Fruit fly (Drosophila melanogaster): ENCODE results near the gene CG3631.
A peak's percentile ranks its signal among the peaks of the same experiment; 100 is the strongest.

CG3631 gene

dm6 chr3R:14875274-14875964, 3.8 kb upstream of the CG3631 start, which contains the start of gene btsz (continued):
- TF ChIP-seq gem (tag; optimal IDR thresholded peaks at IDR 0.05) = peak; percentile 67
- TF ChIP-seq sima (GFP tag; optimal IDR thresholded peaks at IDR 0.05) = no peak
- TF ChIP-seq CG16779 (GFP tag; IDR thresholded peaks at IDR 0.05) = peak; percentile 78
- TF ChIP-seq bbx (GFP tag; IDR thresholded peaks at IDR 0.05; ENCODE audit: partially characterized antibody) = no peak
- peak; percentile 7 for TF ChIP-seq tin (GFP tag; optimal IDR thresholded peaks at IDR 0.05)
- no peak for TF ChIP-seq slp2 (GFP tag; optimal IDR thresholded peaks at IDR 0.05)
- TF ChIP-seq CG10431 (GFP tag; optimal IDR thresholded peaks at IDR 0.05) = no peak
- TF ChIP-seq ERR (GFP tag; optimal IDR thresholded peaks at IDR 0.05) = no peak
- TF ChIP-seq Eip74EF (GFP tag; optimal IDR thresholded peaks at IDR 0.05) = no peak
- peak; percentile 10 for TF ChIP-seq Fer3 (tag; optimal IDR thresholded peaks at IDR 0.05)
- TF ChIP-seq aop (GFP tag; IDR thresholded peaks at IDR 0.05) = no peak
- no peak for TF ChIP-seq bab2 (GFP tag; optimal IDR thresholded peaks at IDR 0.05)
- TF ChIP-seq CG17802 (tag; optimal IDR thresholded peaks at IDR 0.05) = no peak
- TF ChIP-seq HHEX (GFP tag; optimal IDR thresholded peaks at IDR 0.05) = peak; percentile 55
- no peak for TF ChIP-seq Dref (GFP tag; IDR thresholded peaks at IDR 0.05)
- no peak for TF ChIP-seq CG17912 (GFP tag; optimal IDR thresholded peaks at IDR 0.05)
- TF ChIP-seq Dbx (GFP tag; IDR thresholded peaks at IDR 0.05) = 0 out of 3 replicates have a peak, but pooled peaks have one; percentile 24
- no peak for TF ChIP-seq chif (GFP tag; optimal IDR thresholded peaks at IDR 0.05)
- no peak for TF ChIP-seq jigr1 (GFP tag; IDR thresholded peaks at IDR 0.05)
- no peak for TF ChIP-seq tll (GFP tag; optimal IDR thresholded peaks at IDR 0.05)
- TF ChIP-seq CG1529 (GFP tag; optimal IDR thresholded peaks at IDR 0.05) = no peak
- no peak for TF ChIP-seq dm (GFP tag; optimal IDR thresholded peaks at IDR 0.05)
- TF ChIP-seq crp (GFP tag; optimal IDR thresholded peaks at IDR 0.05) = no peak
- TF ChIP-seq CG15479 (GFP tag; optimal IDR thresholded peaks at IDR 0.05) = no peak
- TF ChIP-seq ci (GFP tag; IDR thresholded peaks at IDR 0.05) = no peak
- TF ChIP-seq CG32767 (GFP tag; IDR thresholded peaks at IDR 0.05) = no peak
- no peak for TF ChIP-seq CG8089 (GFP tag; optimal IDR thresholded peaks at IDR 0.05)
- peak; percentile 75 for TF ChIP-seq lab (GFP tag; optimal IDR thresholded peaks at IDR 0.05)
- TF ChIP-seq Lpt (GFP tag; optimal IDR thresholded peaks at IDR 0.05) = no peak
- TF ChIP-seq gcm (GFP tag; optimal IDR thresholded peaks at IDR 0.05) = no peak
- TF ChIP-seq unc-4 (GFP tag; IDR thresholded peaks at IDR 0.05; ENCODE audit: partially characterized antibody) = no peak
- TF ChIP-seq Camta (GFP tag; optimal IDR thresholded peaks at IDR 0.05) = no peak
- no peak for TF ChIP-seq HLH54F (GFP tag; optimal IDR thresholded peaks at IDR 0.05)
- TF ChIP-seq gsb (GFP tag; IDR thresholded peaks at IDR 0.05) = no peak
- TF ChIP-seq insv (GFP tag; optimal IDR thresholded peaks at IDR 0.05) = no peak
- no peak for TF ChIP-seq Opbp (GFP tag; IDR thresholded peaks at IDR 0.05; ENCODE audit: partially characterized antibody)
- no peak for TF ChIP-seq btn (GFP tag; optimal IDR thresholded peaks at IDR 0.05)
- TF ChIP-seq CG43689 (GFP tag; IDR thresholded peaks at IDR 0.05) = no peak
- TF ChIP-seq CG2116 (GFP tag; optimal IDR thresholded peaks at IDR 0.05) = peak; percentile 1
- TF ChIP-seq BtbVII (GFP tag; optimal IDR thresholded peaks at IDR 0.05) = peak; percentile 49
- 0 out of 2 replicates have a peak, but pooled peaks have one; percentile 31 for TF ChIP-seq CG6689 (GFP tag; IDR thresholded peaks at IDR 0.05)
- TF ChIP-seq CG10147 (GFP tag; optimal IDR thresholded peaks at IDR 0.05) = peak; percentile 72
- TF ChIP-seq salm (tag; optimal IDR thresholded peaks at IDR 0.05) = no peak
- TF ChIP-seq sug (tag; optimal IDR thresholded peaks at IDR 0.05) = peak; percentile 58
- TF ChIP-seq fd102C (GFP tag; optimal IDR thresholded peaks at IDR 0.05) = no peak
- TF ChIP-seq slou (GFP tag; optimal IDR thresholded peaks at IDR 0.05) = no peak
- no peak for TF ChIP-seq seq (GFP tag; IDR thresholded peaks at IDR 0.05)
- no peak for TF ChIP-seq al (GFP tag; IDR thresholded peaks at IDR 0.05)
- no peak for TF ChIP-seq CG6254 (GFP tag; optimal IDR thresholded peaks at IDR 0.05)
- peak; percentile 23 for TF ChIP-seq Xbp1 (GFP tag; optimal IDR thresholded peaks at IDR 0.05)
